Worm (Caenorhabditis elegans): Measurements from ENCODE around the gene C06B8.7.

DNA sequence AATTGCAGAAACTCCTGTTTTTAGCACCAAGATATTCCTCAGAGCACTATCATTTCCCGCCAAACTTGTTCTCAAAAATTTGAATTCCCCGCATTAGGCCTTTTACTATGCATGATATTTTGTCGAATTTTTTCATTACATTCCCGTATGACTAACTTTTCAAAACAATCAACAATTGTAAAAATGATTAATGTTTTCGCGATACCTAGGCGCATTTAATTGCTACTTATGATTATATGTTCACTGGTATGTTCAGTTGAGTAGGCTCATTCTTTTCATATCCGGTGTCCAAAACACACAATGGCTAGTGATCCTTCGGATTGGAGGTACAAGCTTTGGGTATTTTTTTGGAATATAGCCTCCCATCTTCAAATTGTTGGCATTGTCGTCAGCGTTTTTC is 10.8 kb upstream of the C06B8.7 start, which contains the start of gene srw-21:
- TF ChIP-seq scrt-1 (GFP tag; IDR thresholded peaks at IDR 0.05) = no peak
- no peak for TF ChIP-seq ama-1 (optimal IDR thresholded peaks at IDR 0.05)
- TF ChIP-seq tra-4 (tag; optimal IDR thresholded peaks at IDR 0.05) = no peak
- TF ChIP-seq pes-1 (GFP tag; IDR thresholded peaks at IDR 0.05) = no peak
- no peak for TF ChIP-seq sea-1 (GFP tag; conservative IDR thresholded peaks at IDR 0.05)
- no peak for TF ChIP-seq tbx-37 (GFP tag; conservative IDR thresholded peaks at IDR 0.05)
- no peak for TF ChIP-seq flt-1 (GFP tag; IDR thresholded peaks at IDR 0.05)
- no peak for TF ChIP-seq aly-1 (tag; optimal IDR thresholded peaks at IDR 0.05)
- no peak for TF ChIP-seq ceh-36 (tag; optimal IDR thresholded peaks at IDR 0.05)
- TF ChIP-seq hnd-1 (tag; optimal IDR thresholded peaks at IDR 0.05) = no peak
- TF ChIP-seq tbx-11 (GFP tag; IDR thresholded peaks at IDR 0.05) = no peak
